Worm (Caenorhabditis elegans) whole organism, late embryonic: ENCODE data around the gene sod-3.

Experiments
- F13H6.1 ChIP-seq: sonication (generic microtip); optimal IDR thresholded peaks from 2 replicates; lab custom pipeline; 2016; ENCODE audit warnings: missing genetic modification characterization, missing compliant biosample characterization
- K02D7.2 ChIP-seq: sonication (generic microtip); optimal IDR thresholded peaks from 2 replicates; lab custom pipeline; 2017; ENCODE audit warnings: mild to moderate bottlenecking, missing genetic modification characterization, missing compliant biosample characterization
- K09A11.1 ChIP-seq: sonication (generic microtip); optimal IDR thresholded peaks from 2 replicates; lab custom pipeline; 2017; ENCODE audit warnings: antibody characterized with exemption, mild to moderate bottlenecking, missing genetic modification characterization, missing compliant biosample characterization; ENCODE audit not compliant: insufficient read depth
- ama-1 ChIP-seq: fragments of 150-350 bp; optimal IDR thresholded peaks from 2 replicates; lab custom pipeline; 2014
- ceh-18 ChIP-seq: sonication (generic microtip); optimal IDR thresholded peaks from 2 replicates; lab custom pipeline; 2016; ENCODE audit warnings: missing genetic modification characterization, missing compliant biosample characterization
- ceh-19 ChIP-seq: fragments of 200-800 bp; sonication (Bioruptor generic); optimal IDR thresholded peaks from 2 replicates; lab custom pipeline; 2018; ENCODE audit warnings: mild to moderate bottlenecking, missing genetic modification characterization, missing compliant biosample characterization
- ceh-2 ChIP-seq: sonication (generic microtip); optimal IDR thresholded peaks from 2 replicates; lab custom pipeline; 2016; ENCODE audit warnings: missing genotype, missing genetic modification characterization, missing compliant biosample characterization
- ceh-22 ChIP-seq: sonication (generic microtip); optimal IDR thresholded peaks from 2 replicates; lab custom pipeline; 2017; ENCODE audit warnings: missing biosample characterization, missing genetic modification characterization
- ceh-30 ChIP-seq: fragments of 150-350 bp; optimal IDR thresholded peaks from 2 replicates; lab custom pipeline; 2014; ENCODE audit warnings: missing biosample characterization, missing genetic modification characterization
- ceh-31 ChIP-seq: sonication (generic microtip); optimal IDR thresholded peaks from 2 replicates; lab custom pipeline; 2016; ENCODE audit warnings: missing genetic modification characterization, missing compliant biosample characterization
- ceh-34 ChIP-seq: sonication (generic microtip); optimal IDR thresholded peaks from 2 replicates; lab custom pipeline; 2016; ENCODE audit warnings: mild to moderate bottlenecking, missing genetic modification characterization, missing compliant biosample characterization
- ceh-45 ChIP-seq: fragments of 200-800 bp; sonication (Bioruptor generic); IDR thresholded peaks from 2 replicates; pipeline ENCODE4 v1.3.6; 2022; ENCODE audit warnings: missing genetic modification reagents, missing genetic modification characterization, missing compliant biosample characterization
- ceh-48 ChIP-seq: sonication (generic microtip); optimal IDR thresholded peaks from 2 replicates; lab custom pipeline; 2016; ENCODE audit warnings: missing genetic modification characterization, inconsistent platforms, missing compliant biosample characterization
- ceh-9 ChIP-seq: sonication (generic microtip); optimal IDR thresholded peaks from 2 replicates; lab custom pipeline; 2016; ENCODE audit warnings: mild to moderate bottlenecking, missing genetic modification characterization, inconsistent platforms, missing compliant biosample characterization
- eyg-1 ChIP-seq: sonication (generic microtip); optimal IDR thresholded peaks from 2 replicates; lab custom pipeline; 2016; ENCODE audit warnings: missing genotype, missing genetic modification characterization, missing compliant biosample characterization
- fax-1 ChIP-seq: sonication (generic microtip); optimal IDR thresholded peaks from 2 replicates; lab custom pipeline; 2016; ENCODE audit warnings: missing genotype, missing genetic modification characterization, missing compliant biosample characterization
- gmeb-2 ChIP-seq: sonication (generic microtip); optimal IDR thresholded peaks from 2 replicates; lab custom pipeline; 2016; ENCODE audit warnings: missing genetic modification characterization, inconsistent platforms, missing compliant biosample characterization
- hlh-30 ChIP-seq: sonication (generic microtip); optimal IDR thresholded peaks from 2 replicates; lab custom pipeline; 2017; ENCODE audit warnings: antibody characterized with exemption, missing genetic modification characterization, missing compliant biosample characterization; ENCODE audit not compliant: insufficient read depth
- hlh-6 ChIP-seq: sonication (generic microtip); optimal IDR thresholded peaks from 2 replicates; lab custom pipeline; 2016; ENCODE audit warnings: missing genotype, missing genetic modification characterization, missing compliant biosample characterization
- hlh-8 ChIP-seq: sonication (generic microtip); optimal IDR thresholded peaks from 2 replicates; lab custom pipeline; 2016; ENCODE audit warnings: missing genotype, missing genetic modification characterization, missing compliant biosample characterization
- madf-2 ChIP-seq: sonication (generic microtip); optimal IDR thresholded peaks from 2 replicates; lab custom pipeline; 2017; ENCODE audit warnings: missing genetic modification characterization, missing compliant biosample characterization
- mec-3 ChIP-seq: sonication (generic microtip); optimal IDR thresholded peaks from 2 replicates; lab custom pipeline; 2016; ENCODE audit warnings: borderline replicate concordance, missing genetic modification characterization, missing compliant biosample characterization
- nfya-1 ChIP-seq: sonication (generic microtip); optimal IDR thresholded peaks from 2 replicates; lab custom pipeline; 2017; ENCODE audit warnings: missing genetic modification characterization, mild to moderate bottlenecking, missing compliant biosample characterization, antibody characterized with exemption, moderate library complexity
- npax-4 ChIP-seq: sonication (generic microtip); optimal IDR thresholded peaks from 2 replicates; lab custom pipeline; 2016; ENCODE audit warnings: missing genetic modification characterization, missing compliant biosample characterization
- pha-2 ChIP-seq: sonication (generic microtip); optimal IDR thresholded peaks from 2 replicates; lab custom pipeline; 2017; ENCODE audit warnings: mild to moderate bottlenecking, missing genetic modification characterization, missing compliant biosample characterization
- pqm-1 ChIP-seq: sonication (generic microtip); optimal IDR thresholded peaks from 2 replicates; lab custom pipeline; 2016; ENCODE audit warnings: missing genetic modification characterization, missing compliant biosample characterization
- pros-1 ChIP-seq: fragments of 150-350 bp; optimal IDR thresholded peaks from 2 replicates; lab custom pipeline; 2014; ENCODE audit warnings: missing biosample characterization, missing genetic modification reagents, missing genetic modification characterization
- ref-2 ChIP-seq: sonication (generic microtip); optimal IDR thresholded peaks from 2 replicates; lab custom pipeline; 2016; ENCODE audit warnings: missing genetic modification characterization, missing compliant biosample characterization
- tbx-2 ChIP-seq: sonication (generic microtip); optimal IDR thresholded peaks from 2 replicates; lab custom pipeline; 2016; ENCODE audit warnings: missing genetic modification characterization, missing compliant biosample characterization
- ttx-3 ChIP-seq: sonication (generic microtip); optimal IDR thresholded peaks from 2 replicates; lab custom pipeline; 2016; ENCODE audit warnings: missing genetic modification reagents, missing genetic modification characterization, missing compliant biosample characterization
- unc-55 ChIP-seq: sonication (generic microtip); optimal IDR thresholded peaks from 2 replicates; lab custom pipeline; 2017; ENCODE audit warnings: missing biosample characterization, missing genetic modification reagents, missing genetic modification characterization
- unc-86 ChIP-seq: sonication (generic microtip); optimal IDR thresholded peaks from 2 replicates; lab custom pipeline; 2016; ENCODE audit warnings: missing genetic modification characterization, missing compliant biosample characterization
- zip-5 ChIP-seq: sonication (generic microtip); optimal IDR thresholded peaks from 2 replicates; lab custom pipeline; 2016; ENCODE audit warnings: missing genetic modification characterization, missing compliant biosample characterization
- ztf-16 ChIP-seq: sonication (generic microtip); optimal IDR thresholded peaks from 2 replicates; lab custom pipeline; 2017; ENCODE audit warnings: missing genetic modification characterization, missing compliant biosample characterization

The sod-3 gene

DNA sequence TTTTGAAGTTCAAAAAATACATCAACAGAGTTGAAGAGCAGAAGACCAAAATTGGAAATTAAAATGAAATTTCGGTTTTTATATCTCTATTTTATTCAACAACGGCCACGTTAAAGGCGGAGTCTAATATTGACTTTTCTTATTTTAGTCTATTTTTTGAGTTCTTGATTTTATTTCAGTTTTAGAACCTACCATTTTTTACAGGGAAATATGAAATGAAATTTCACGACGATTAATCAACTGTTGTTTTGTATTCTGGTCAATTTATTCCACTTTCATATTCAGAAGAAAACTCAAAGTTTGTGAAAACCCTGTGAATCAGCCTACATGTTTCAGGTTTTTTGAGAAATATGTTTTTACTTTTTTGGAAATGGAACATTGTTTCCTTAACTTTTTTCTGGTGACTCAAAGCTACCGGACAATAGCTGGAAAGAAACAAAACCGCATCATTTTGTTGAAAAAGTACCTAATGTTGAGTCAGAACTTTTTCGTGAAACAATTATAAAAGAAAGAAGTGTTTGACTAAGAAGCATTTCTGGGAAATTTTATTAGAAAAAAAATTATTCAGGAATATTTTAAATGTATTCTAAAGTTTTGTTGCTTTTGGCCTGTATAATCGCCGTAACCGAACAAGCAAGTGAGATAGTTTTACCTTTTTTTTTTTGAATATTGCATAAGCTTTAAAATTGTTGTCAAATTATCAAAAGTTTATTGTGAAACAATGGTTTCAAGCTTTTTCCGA is 11.7 kb upstream of the sod-3 start, which contains the start of the genes irld-23 and C08A9.10:
Gene irld-23, minus strand, starts transcription at position 51 of the 742 bp plus-strand sequence.
Gene C08A9.10, plus strand, starts transcription at position 545 of the 742 bp plus-strand sequence.
- TF ChIP-seq hlh-8 (tag; lab: Kevin White, UChicago), result no peak
- TF ChIP-seq tbx-2 (tag; lab: Kevin White, UChicago), result no peak
- TF ChIP-seq ceh-30 (tag; lab: Kevin White, UChicago), result no peak
- no peak for TF ChIP-seq pqm-1
- TF ChIP-seq ceh-48 (tag; lab: Kevin White, UChicago), result no peak
- TF ChIP-seq fax-1 (tag; lab: Kevin White, UChicago), result no peak
- no peak for TF ChIP-seq npax-4
- no peak for TF ChIP-seq ztf-16 (tag; lab: Kevin White, UChicago)
- no peak for TF ChIP-seq ceh-2
- TF ChIP-seq eyg-1 (tag; lab: Kevin White, UChicago), result no peak
- TF ChIP-seq ceh-34 (tag; lab: Kevin White, UChicago), result no peak
- TF ChIP-seq zip-5, result no peak
- no peak for TF ChIP-seq unc-55 (GFP tag; lab: Kevin White, UChicago)
- TF ChIP-seq ref-2 (tag; lab: Kevin White, UChicago), result no peak
- no peak for TF ChIP-seq K02D7.2
- no peak for TF ChIP-seq hlh-6 (tag; lab: Kevin White, UChicago)
- TF ChIP-seq, all 69 proteins: peak for 0

DNA sequence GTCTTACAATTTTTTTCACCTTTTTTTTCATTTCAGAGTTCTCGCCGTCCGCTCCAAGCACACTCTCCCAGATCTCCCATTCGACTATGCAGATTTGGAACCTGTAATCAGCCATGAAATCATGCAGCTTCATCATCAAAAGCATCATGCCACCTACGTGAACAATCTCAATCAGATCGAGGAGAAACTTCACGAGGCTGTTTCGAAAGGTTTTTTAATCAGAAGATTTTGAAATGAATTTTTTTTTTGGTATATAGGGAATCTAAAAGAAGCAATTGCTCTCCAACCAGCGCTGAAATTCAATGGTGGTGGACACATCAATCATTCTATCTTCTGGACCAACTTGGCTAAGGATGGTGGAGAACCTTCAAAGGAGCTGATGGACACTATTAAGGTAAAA is 646 bp downstream of the sod-3 start, which contains the start of gene C08A9.3:
Gene C08A9.3, minus strand, starts transcription at position 101 of the 400 bp plus-strand sequence.
- no peak for TF ChIP-seq ceh-18 (tag; lab: Kevin White, UChicago)
- TF ChIP-seq K09A11.1 (tag; lab: Kevin White, UChicago), result no peak
- TF ChIP-seq tbx-2 (tag; lab: Kevin White, UChicago), result no peak
- no peak for TF ChIP-seq ttx-3 (tag; lab: Kevin White, UChicago)
- no peak for TF ChIP-seq nfya-1 (tag; lab: Kevin White, UChicago)
- no peak for TF ChIP-seq hlh-30 (tag; lab: Kevin White, UChicago)
- no peak for TF ChIP-seq ceh-45
- TF ChIP-seq hlh-8 (tag; lab: Kevin White, UChicago), result no peak
- no peak for TF ChIP-seq ceh-48 (tag; lab: Kevin White, UChicago)
- no peak for TF ChIP-seq pha-2 (tag; lab: Kevin White, UChicago)
- no peak for TF ChIP-seq ceh-31
- no peak for TF ChIP-seq ceh-22

- no peak for TF ChIP-seq gmeb-2
- TF ChIP-seq pha-2 (tag; lab: Kevin White, UChicago), result no peak
- no peak for TF ChIP-seq hlh-8 (tag; lab: Kevin White, UChicago)
- TF ChIP-seq ceh-22, result no peak
- TF ChIP-seq, all 69 proteins: peak for 0
These were observed 4.1 kb downstream of the sod-3 start, which contains the start of gene lido-1 for ce11 chrX:17096508-17097234. lido-1 (minus strand) TSS chrX:17096558.

ce11 chrX:17100656-17101055 is 8.1 kb downstream of the sod-3 start, which contains the start of gene lido-2:
lido-2 (minus strand) TSS chrX:17100756.
- no peak for TF ChIP-seq mec-3 (tag; lab: Kevin White, UChicago)
- no peak for TF ChIP-seq zip-5
- no peak for TF ChIP-seq ceh-18 (tag; lab: Kevin White, UChicago)
- no peak for TF ChIP-seq ama-1 (lab: Kevin White, UChicago)
- TF ChIP-seq madf-2 (tag; lab: Kevin White, UChicago), result no peak
- TF ChIP-seq ceh-45, result no peak
- TF ChIP-seq ceh-9 (tag; lab: Kevin White, UChicago), result no peak
- TF ChIP-seq hlh-8 (tag; lab: Kevin White, UChicago), result no peak
- no peak for TF ChIP-seq pros-1 (tag; lab: Kevin White, UChicago)
- TF ChIP-seq fax-1 (tag; lab: Kevin White, UChicago), result no peak
- no peak for TF ChIP-seq unc-86 (tag; lab: Kevin White, UChicago)
- no peak for TF ChIP-seq ceh-19 (GFP tag; lab: Kevin White, UChicago)
- no peak for TF ChIP-seq F13H6.1 (tag; lab: Kevin White, UChicago)
